Fruit fly (Drosophila melanogaster) S2 (cell line): ENCODE measurements around the gene CG33098.

ENCODE experiments used
- CG8478 ChIP-seq: fragments of >200 bp; optimal IDR thresholded peaks from 2 replicates; lab custom pipeline; 2018
- CTCF ChIP-seq, 2 experiments: fragments of >200 bp; optimal IDR thresholded peaks; 2 replicates each; lab custom pipeline; 2018

The CG33098 gene

DNA sequence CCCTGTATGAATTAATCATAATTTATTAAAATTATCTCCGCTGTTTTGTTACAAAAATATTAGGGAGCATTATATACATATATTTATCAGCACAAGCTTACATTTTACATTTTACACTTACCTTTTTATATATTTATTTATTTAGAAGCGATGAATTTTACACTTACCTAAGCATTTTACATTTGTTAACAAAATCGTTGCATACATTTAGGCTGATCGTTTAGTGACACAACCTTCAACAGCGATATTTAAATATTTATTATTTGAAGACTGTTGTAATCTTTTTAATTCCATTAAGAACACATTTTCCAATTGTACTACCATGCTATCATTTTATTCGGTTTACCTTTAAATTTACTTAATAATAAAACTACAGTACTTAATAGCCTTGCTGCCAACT lies 3.2 kb upstream of the CG33098 start:
- TF ChIP-seq CTCF (optimal IDR thresholded peaks at IDR 0.05; lab: Kevin White, UChicago), result peak in 1 of 2 experiments; percentile 29
- no peak for TF ChIP-seq CG8478 (lab: Kevin White, UChicago)

DNA sequence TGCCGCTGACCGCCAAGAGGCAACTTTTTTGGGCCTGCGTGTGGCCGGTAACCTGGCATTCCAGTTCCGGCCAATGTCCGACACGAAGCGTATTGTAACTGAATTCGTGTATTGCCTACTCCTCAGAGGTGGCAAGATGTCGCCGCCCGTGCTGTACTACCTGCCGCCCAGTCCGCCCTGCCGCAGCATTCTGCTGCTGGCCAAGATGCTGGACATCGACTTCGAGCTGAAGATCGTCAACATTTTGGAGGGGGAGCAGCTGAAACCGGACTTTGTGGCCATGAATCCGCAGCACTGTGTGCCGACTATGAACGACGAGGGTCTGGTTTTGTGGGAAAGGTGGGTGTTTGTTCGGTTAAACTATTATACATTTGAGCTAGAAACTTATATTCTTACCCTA lies 2.7 kb upstream of the CG33098 start:
- TF ChIP-seq CG8478 (lab: Kevin White, UChicago) (no peak), CTCF (optimal IDR thresholded peaks at IDR 0.05; lab: Kevin White, UChicago) (no peak)

DNA sequence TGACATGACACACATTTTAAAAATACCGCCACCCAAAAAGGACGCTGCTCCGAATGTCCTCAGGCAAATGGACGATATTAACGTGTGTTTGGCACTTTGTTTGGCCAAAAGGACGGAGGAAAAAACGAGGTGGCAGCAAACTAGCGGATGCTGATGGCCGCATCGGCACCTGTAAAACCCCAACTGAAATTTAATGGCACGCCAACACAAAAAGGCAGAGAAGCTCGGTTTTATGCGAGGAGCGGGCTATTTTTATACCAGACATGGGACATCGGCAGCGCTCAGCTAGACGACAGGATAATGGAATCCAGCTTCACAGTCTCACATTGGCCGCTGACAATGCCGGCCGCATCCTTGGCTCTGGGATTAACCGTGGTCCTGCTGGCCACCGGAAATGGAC lies 1.0 kb upstream of the CG33098 start, which contains the start of gene Sol1:
Gene Sol1 (plus strand): TSS at position 301 of the 400 bp plus-strand sequence.
- TF ChIP-seq CTCF (optimal IDR thresholded peaks at IDR 0.05; lab: Kevin White, UChicago), result no peak
- TF ChIP-seq CG8478 (lab: Kevin White, UChicago), result no peak

DNA sequence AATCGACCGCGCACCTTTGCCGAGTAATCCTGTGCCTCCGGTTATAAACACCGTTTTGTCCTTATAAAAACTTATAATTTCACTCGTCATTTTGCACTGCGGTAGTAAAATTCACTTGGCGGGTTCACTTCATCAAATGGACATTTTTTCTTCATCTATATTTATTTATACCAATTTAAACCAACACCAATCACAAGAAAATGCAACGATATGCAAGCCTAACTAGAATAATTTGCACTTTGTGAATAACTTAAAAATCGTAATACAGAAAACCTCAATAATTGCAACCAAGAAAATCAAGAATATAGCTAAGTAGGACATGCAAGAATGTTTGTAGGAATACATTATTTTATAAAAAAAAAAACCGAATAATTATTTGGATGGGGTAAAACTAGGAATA lies 8.9 kb downstream of the CG33098 start, which contains the start of the genes CG10096 and CG10097:
Gene CG10096 (minus strand): TSS at position 101 of the 400 bp plus-strand sequence.
Gene CG10097 (minus strand): TSS at position 101 of the 400 bp plus-strand sequence.
- no peak for TF ChIP-seq CTCF (optimal IDR thresholded peaks at IDR 0.05; lab: Kevin White, UChicago)
- no peak for TF ChIP-seq CG8478 (lab: Kevin White, UChicago)

DNA sequence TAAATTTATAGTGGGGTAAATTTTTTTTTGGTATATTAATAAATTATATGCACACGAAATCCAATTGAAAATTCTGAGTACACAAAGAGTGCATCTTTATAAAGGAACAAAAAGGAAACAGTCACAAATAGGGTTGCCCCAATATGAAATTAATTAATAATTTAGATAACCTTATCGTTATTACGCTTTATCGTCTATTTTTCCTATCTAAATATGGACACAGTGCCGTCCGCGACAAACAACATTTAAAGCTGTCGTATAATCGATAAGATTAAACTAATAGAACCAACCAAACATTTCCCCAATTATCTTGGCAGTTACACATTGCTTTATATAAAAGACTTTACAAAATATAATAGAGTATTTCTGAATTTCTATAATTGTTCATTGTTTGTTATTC lies 11.1 kb downstream of the CG33098 start:
- TF ChIP-seq CG8478 (lab: Kevin White, UChicago) (no peak), CTCF (optimal IDR thresholded peaks at IDR 0.05; lab: Kevin White, UChicago) (no peak)

DNA sequence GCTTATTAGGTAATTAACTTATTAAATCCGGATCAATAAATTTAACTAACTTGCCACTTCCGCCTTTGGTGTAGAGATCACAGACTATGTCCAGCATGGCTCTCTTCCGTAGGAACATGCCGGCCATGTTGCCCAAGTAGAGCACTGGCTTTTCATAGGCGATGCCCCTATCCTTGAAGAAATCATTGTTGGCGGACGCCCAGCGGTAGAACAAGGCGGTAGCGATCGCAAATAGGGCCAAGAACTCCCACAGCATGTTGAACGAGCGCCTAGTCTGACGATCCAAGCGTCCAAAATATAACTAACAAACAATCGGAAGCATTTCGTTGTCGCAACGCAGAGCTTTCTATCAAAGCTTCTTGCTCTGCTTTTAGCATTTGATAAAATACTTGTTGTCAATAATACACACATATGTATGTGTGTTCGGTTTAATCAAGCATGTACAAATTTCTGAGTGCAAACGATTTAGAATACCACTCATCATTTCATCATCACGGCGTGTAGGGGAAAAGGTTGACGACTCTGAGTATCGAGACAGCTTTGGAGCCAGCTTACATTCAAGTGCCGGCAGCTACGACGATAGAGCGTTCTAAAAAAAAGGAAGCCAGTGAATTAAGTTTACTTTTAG lies 11.7 kb downstream of the CG33098 start, which contains the start of gene Cyp9f3:
Gene Cyp9f3 (minus strand): TSS at position 310 of the 628 bp plus-strand sequence.
- TF ChIP-seq CTCF (optimal IDR thresholded peaks at IDR 0.05; lab: Kevin White, UChicago), result no peak

DNA sequence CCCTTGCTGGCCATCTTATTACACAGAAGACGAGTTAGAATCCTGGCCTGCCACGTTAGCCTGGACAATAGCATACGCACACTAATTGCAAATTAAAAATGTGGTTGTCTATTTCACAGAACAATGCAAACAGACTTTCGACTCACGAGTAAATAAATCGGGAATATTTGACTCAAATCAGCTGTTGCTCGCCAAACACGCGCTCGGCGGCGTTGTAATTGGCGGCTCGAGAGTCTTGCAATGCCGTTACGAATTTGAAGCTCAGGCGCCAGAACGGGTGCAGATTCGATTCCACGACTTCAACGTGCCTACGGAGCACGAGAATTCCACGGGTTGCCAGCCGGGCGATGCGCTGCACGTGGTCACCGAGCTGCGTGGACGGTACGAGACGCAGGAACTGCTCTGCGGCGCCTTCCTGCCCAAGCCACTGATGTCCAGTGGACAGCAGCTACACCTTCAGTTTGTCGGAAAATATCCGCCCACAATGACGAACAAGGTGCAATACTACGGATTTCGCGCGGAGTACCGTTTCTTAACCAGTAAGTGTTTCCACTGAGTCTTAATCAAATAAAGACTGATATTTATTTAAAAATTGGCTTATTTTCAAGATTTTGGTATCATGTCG lies 14.8 kb downstream of the CG33098 start, which contains the start of gene DNAlig3:
Gene DNAlig3 (minus strand): TSS at position 168 of the 625 bp plus-strand sequence.
- TF ChIP-seq CG8478 (lab: Kevin White, UChicago) (no peak), CTCF (optimal IDR thresholded peaks at IDR 0.05; lab: Kevin White, UChicago) (peak; percentile 6 to 13)

DNA sequence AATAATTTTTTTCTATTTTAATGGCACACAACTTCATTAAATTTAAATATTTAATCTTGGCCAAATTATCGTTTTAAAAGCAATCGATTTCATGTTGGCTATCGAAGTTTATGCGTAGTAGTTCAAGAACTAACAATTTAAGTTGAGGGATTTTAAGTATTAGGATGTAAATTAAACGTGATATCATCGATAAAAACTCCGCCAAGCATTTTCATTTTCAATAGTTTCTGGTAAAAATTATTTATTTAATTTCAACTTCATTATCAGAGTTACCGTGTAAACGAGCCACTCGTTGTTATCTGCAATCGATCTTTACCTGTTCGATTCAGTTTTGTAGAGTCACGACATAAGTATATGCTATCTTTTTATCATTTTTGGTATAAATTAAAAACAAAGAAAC lies 15.9 kb downstream of the CG33098 start:
- TF ChIP-seq CTCF (optimal IDR thresholded peaks at IDR 0.05; lab: Kevin White, UChicago) (no peak), CG8478 (lab: Kevin White, UChicago) (no peak)

DNA sequence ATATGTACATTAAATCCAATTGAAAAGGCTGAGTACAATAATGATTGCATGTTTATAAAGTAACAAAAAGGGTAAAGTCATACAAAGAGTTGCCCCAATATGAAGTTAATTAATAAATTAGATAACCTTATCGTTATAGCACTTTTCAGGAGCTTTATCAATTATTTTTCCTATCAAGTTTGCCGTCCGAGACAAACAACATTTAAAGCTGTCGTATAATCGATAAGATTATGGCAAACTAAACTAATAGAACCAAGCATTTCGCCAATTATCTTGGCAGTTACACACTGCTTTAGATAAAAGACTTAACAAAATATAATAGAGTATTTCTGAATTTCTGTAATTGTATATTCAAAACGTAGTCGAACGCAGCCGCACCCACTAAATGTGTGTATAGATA lies 18.1 kb downstream of the CG33098 start:
- TF ChIP-seq CTCF (optimal IDR thresholded peaks at IDR 0.05; lab: Kevin White, UChicago), result no peak
- no peak for TF ChIP-seq CG8478 (lab: Kevin White, UChicago)

DNA sequence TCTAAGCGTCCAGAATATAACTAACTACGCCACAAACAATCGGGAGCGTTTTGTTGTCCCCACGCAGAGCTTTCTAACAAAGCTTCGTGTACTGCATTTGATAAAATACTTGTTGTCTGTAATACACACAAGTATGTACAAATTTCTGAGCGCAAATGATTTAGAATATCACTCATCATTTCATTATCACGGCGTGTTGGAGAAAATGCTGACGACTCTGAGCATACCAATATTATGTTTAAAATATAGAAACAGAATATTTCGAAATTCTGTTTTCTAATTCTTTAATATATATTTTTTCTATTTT lies 18.9 kb downstream of the CG33098 start, which contains the start of gene Cyp9f2:
Gene Cyp9f2 (minus strand): TSS at position 101 of the 307 bp plus-strand sequence.
- no peak for TF ChIP-seq CG8478 (lab: Kevin White, UChicago)
- TF ChIP-seq CTCF (optimal IDR thresholded peaks at IDR 0.05; lab: Kevin White, UChicago), result no peak

DNA sequence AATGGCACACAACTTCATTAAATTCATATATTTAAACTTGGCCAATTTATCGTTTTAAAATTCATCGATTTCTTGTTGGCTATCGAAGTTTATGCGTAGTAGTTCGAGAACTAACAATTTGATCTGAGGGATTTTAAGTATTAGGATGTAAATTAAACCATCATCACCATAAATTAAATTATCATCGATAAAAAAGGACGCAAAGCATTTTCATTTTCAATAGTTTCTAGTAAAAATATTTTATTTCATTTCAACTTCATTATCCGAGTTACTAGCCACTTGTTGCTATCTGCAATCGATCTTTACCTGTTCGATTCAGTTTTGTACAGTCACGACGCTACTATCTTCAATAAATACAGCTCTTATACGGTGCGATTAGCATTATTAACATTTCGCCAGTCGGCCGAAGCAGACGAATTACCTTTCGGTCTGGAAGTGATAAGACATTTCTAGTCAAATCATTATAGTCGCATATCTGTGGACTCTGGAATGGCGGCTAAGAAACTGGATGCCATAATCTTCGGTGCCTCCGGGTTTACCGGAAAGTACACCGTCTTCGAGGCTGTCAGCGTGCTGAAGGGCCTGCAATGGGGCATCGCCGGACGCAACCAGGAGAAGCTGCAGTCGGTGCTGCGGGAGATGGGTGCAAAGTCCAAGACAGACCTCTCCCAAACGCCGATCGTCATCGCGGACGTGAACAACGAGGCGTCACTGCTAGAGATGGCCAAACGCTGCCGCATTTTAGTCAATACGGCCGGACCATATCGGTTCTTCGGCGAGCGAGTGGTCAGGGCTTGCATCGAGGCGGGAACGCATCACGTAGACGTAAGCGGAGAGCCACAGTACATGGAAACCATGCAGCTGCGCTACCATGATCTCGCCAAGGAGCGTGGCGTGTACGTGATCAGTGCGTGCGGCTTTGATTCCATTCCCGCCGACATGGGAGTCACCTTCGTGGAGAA lies 19.5 kb downstream of the CG33098 start, which contains the start of gene CG5167:
Gene CG5167 (plus strand): TSS at position 298 of the 962 bp plus-strand sequence.
- TF ChIP-seq CTCF (optimal IDR thresholded peaks at IDR 0.05; lab: Kevin White, UChicago) (no peak), CG8478 (lab: Kevin White, UChicago) (no peak)

DNA sequence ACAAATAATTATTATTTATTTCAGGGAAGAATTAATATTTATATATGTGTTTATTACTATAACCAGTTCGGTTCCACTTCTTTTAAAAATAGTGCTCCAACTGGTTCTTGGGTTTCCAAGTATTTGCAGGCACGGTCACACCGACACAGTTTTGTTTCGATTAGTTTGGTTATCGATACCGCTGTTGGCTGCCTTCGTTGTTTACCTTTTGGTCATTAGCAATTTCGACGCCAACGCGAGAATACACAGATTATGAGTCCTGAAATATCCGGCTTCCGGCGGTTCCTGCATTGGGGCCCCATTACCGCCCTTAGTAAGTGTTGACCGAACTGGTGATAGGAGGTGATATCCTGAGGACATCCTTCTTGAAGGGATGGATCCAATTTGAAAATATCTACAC lies 21.2 kb downstream of the CG33098 start, which contains the start of gene CG5196:
Gene CG5196 (plus strand): TSS at position 157 of the 400 bp plus-strand sequence.
- TF ChIP-seq CG8478 (lab: Kevin White, UChicago) (no peak), CTCF (optimal IDR thresholded peaks at IDR 0.05; lab: Kevin White, UChicago) (peak in 1 of 2 experiments; percentile 1)

DNA sequence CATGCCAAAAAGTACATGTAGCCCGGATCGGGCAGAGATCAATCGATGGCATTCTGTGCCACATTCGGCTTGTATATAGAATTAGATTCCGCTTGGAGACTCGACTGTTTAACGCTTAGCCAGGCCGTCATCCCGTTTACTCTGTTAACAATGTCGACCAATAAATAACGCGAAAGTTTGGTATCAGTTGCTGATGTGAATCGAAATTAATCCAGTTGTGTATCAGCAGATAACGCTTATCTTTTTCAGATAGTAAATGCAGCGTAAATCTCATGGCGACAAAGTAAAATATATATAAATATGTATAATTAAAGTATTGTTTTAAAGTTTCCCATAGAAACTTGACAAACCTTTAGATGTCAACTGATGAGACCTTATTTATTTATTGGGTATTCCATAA lies 24.5 kb downstream of the CG33098 start:
- no peak for TF ChIP-seq CG8478 (lab: Kevin White, UChicago)
- TF ChIP-seq CTCF (optimal IDR thresholded peaks at IDR 0.05; lab: Kevin White, UChicago), result no peak

DNA sequence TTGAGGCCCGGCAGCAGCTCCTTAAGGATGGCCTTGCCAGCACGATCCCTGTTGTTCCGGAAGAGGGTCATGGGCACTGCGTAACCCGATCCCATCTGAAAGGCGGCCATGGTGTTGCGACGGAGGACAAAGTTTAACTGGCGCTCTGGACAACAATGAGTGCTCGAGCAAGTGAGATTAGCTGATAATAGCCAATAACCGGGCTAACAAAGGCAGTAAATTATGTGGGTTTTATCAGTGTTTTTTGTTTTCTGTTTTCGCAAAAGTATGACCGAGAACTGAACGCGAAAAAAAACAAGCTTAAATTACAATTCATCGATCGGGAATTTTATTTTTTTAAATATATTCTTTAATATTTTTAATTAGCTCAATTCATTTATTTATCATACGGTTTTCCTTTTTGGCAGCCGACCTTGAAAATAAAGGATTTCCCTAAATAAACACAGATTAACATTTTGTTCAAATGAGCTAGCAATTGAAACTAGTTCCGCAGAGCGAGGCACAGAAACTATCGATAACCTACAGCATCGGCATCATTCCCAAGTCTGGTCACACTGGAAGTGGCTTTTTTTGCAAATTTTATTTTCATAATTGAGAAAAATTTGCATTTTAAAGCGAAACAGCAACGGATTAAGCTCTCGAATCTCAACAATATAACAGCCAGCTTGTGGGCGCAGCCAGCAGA lies 26.4 kb downstream of the CG33098 start, which contains the start of the genes Dip-C and pps:
Gene Dip-C (minus strand): TSS at position 486 of the 685 bp plus-strand sequence.
Gene pps (plus strand): TSS at position 555 of the 685 bp plus-strand sequence.
- no peak for TF ChIP-seq CG8478 (lab: Kevin White, UChicago)
- peak in 1 of 2 experiments; percentile 30 for TF ChIP-seq CTCF (optimal IDR thresholded peaks at IDR 0.05; lab: Kevin White, UChicago)
